Worm (Caenorhabditis elegans) whole organism, L1 larva: ENCODE results near the gene T25D3.4.
A peak's percentile ranks its signal among the peaks of the same experiment; 100 is the strongest.

Source experiments
- C16A3.4 ChIP-seq: fragments of 150-350 bp; optimal IDR thresholded peaks from 2 replicates; lab custom pipeline; 2014; ENCODE audit warnings: missing biosample characterization, missing genetic modification characterization
- aha-1 ChIP-seq: fragments of 150-350 bp; optimal IDR thresholded peaks from 2 replicates; lab custom pipeline; 2014; ENCODE audit warnings: missing biosample characterization, missing genetic modification characterization
- aly-2 ChIP-seq: fragments of 150-350 bp; optimal IDR thresholded peaks from 2 replicates; lab custom pipeline; 2014; ENCODE audit warnings: missing biosample characterization, missing genetic modification characterization
- ama-1 ChIP-seq: fragments of 150-350 bp; optimal IDR thresholded peaks from 2 replicates; lab custom pipeline; 2014
- blmp-1 ChIP-seq: fragments of 150-350 bp; optimal IDR thresholded peaks from 2 replicates; lab custom pipeline; 2014; ENCODE audit warnings: missing biosample characterization, missing genetic modification characterization
- ceh-8 ChIP-seq: fragments of 200-800 bp; sonication (Bioruptor generic); optimal IDR thresholded peaks from 2 replicates; lab custom pipeline; 2018; ENCODE audit warnings: mild to moderate bottlenecking, missing genetic modification characterization, moderate library complexity, missing compliant biosample characterization
- ceh-82 ChIP-seq, 3 experiments: fragments of 150-350 bp in 1 of 3; sonication (generic microtip) in 2 of 3; optimal IDR thresholded peaks; 2 replicates each; lab custom pipeline; 2014 to 2017; ENCODE audit warnings: missing biosample characterization in 3 of 3, missing genetic modification characterization in 3 of 3
- efl-1 ChIP-seq, 4 experiments: fragments of 150-350 bp; optimal IDR thresholded peaks in 3 of 4; peaks in 1 of 4; 1 replicate in 1 of 4; 2 replicates in 3 of 4; lab custom pipeline; 2014; ENCODE audit warnings: missing biosample characterization in 2 of 4, missing genetic modification characterization in 2 of 4, missing genetic modification reagents in 2 of 4
- efl-3 ChIP-seq: fragments of 200-800 bp; sonication (Bioruptor generic); optimal IDR thresholded peaks from 2 replicates; lab custom pipeline; 2018; ENCODE audit warnings: mild to moderate bottlenecking, missing genetic modification characterization, missing compliant biosample characterization
- egl-27 ChIP-seq, 2 experiments: fragments of 150-350 bp in 1 of 2; sonication (generic microtip); optimal IDR thresholded peaks; 3 replicates each; lab custom pipeline; 2017 to 2018; ENCODE audit warnings: missing biosample characterization in 2 of 2, missing genetic modification characterization in 2 of 2, missing genetic modification reagents in 2 of 2
- elt-2 ChIP-seq: sonication (generic microtip); optimal IDR thresholded peaks from 2 replicates; lab custom pipeline; 2016; ENCODE audit warnings: missing genetic modification characterization, mild to moderate bottlenecking, inconsistent platforms, missing compliant biosample characterization, missing genetic modification reagents
- elt-3 ChIP-seq, 6 experiments: fragments of 150-350 bp in 1 of 6; sonication (generic microtip); optimal IDR thresholded peaks; 2 replicates each; lab custom pipeline; 2017 to 2018; ENCODE audit warnings: missing biosample characterization in 6 of 6, missing genetic modification characterization in 6 of 6, inconsistent platforms in 1 of 6
- ets-5 ChIP-seq: fragments of 200-800 bp; sonication (Bioruptor generic); IDR thresholded peaks from 2 replicates; pipeline ENCODE4 v1.3.6; 2022; ENCODE audit warnings: missing genetic modification characterization, missing compliant biosample characterization
- fkh-10 ChIP-seq: sonication (generic microtip); optimal IDR thresholded peaks from 2 replicates; lab custom pipeline; 2017; ENCODE audit warnings: missing biosample characterization, missing genetic modification reagents, missing genetic modification characterization
- fos-1 ChIP-seq: fragments of 150-350 bp; optimal IDR thresholded peaks from 2 replicates; lab custom pipeline; 2014; ENCODE audit warnings: missing biosample characterization, missing genetic modification characterization
- lin-13 ChIP-seq: fragments of 150-350 bp; optimal IDR thresholded peaks from 2 replicates; lab custom pipeline; 2014; ENCODE audit warnings: missing biosample characterization, missing genetic modification reagents, missing genetic modification characterization
- lin-14 ChIP-seq: fragments of 200-800 bp; sonication (Bioruptor generic); optimal IDR thresholded peaks from 2 replicates; lab custom pipeline; 2018; ENCODE audit warnings: mild to moderate bottlenecking, missing genetic modification characterization, moderate library complexity, missing compliant biosample characterization
- lin-15B ChIP-seq: fragments of 150-350 bp; sonication (generic microtip); optimal IDR thresholded peaks from 3 replicates; lab custom pipeline; 2014; ENCODE audit warnings: missing biosample characterization, missing genetic modification characterization
- mab-9 ChIP-seq: fragments of 200-800 bp; sonication (Bioruptor generic); IDR thresholded peaks from 2 replicates; pipeline ENCODE4 v1.3.6; 2022; ENCODE audit warnings: missing genetic modification reagents, missing genetic modification characterization, missing compliant biosample characterization
- nhr-20 ChIP-seq: sonication (generic microtip); optimal IDR thresholded peaks from 2 replicates; lab custom pipeline; 2016; ENCODE audit warnings: mild to moderate bottlenecking, missing genetic modification characterization, missing compliant biosample characterization
- nhr-47 ChIP-seq: sonication (generic microtip); optimal IDR thresholded peaks from 2 replicates; lab custom pipeline; 2016; ENCODE audit warnings: mild to moderate bottlenecking, missing genetic modification characterization, moderate library complexity, missing compliant biosample characterization
- nhr-71 ChIP-seq: sonication (generic microtip); optimal IDR thresholded peaks from 2 replicates; lab custom pipeline; 2016; ENCODE audit warnings: mild to moderate bottlenecking, missing genetic modification characterization, moderate library complexity, missing compliant biosample characterization
- nhr-84 ChIP-seq: sonication (generic microtip); optimal IDR thresholded peaks from 2 replicates; lab custom pipeline; 2017; ENCODE audit warnings: missing biosample characterization, missing genetic modification characterization
- pag-3 ChIP-seq: sonication (generic microtip); optimal IDR thresholded peaks from 2 replicates; lab custom pipeline; 2017; ENCODE audit warnings: missing genetic modification characterization, mild to moderate bottlenecking, missing compliant biosample characterization, antibody characterized with exemption, borderline replicate concordance; ENCODE audit not compliant: insufficient read depth
- snu-23 ChIP-seq: sonication (generic microtip); optimal IDR thresholded peaks from 2 replicates; lab custom pipeline; 2016; ENCODE audit warnings: missing genetic modification characterization, missing compliant biosample characterization
- sptf-1 ChIP-seq: fragments of 150-350 bp; optimal IDR thresholded peaks from 2 replicates; lab custom pipeline; 2014; ENCODE audit warnings: missing biosample characterization, missing genetic modification characterization
- swsn-7 ChIP-seq: sonication (generic microtip); optimal IDR thresholded peaks from 2 replicates; lab custom pipeline; 2016; ENCODE audit warnings: missing genetic modification characterization, missing compliant biosample characterization
- tbx-2 ChIP-seq: sonication (generic microtip); optimal IDR thresholded peaks from 2 replicates; lab custom pipeline; 2016; ENCODE audit warnings: missing genetic modification characterization, missing compliant biosample characterization
- tlp-1 ChIP-seq: fragments of 150-350 bp; optimal IDR thresholded peaks from 2 replicates; lab custom pipeline; 2014; ENCODE audit warnings: missing biosample characterization, missing genetic modification characterization
- unc-130 ChIP-seq: fragments of 150-350 bp; optimal IDR thresholded peaks from 2 replicates; lab custom pipeline; 2017; ENCODE audit warnings: missing biosample characterization, missing genetic modification characterization, inconsistent platforms
- unc-30 ChIP-seq: sonication (generic microtip); optimal IDR thresholded peaks from 2 replicates; lab custom pipeline; 2017; ENCODE audit warnings: missing biosample characterization, missing genetic modification characterization

T25D3.4 gene

ce11 chrII:176622-177021 lies 29.6 kb downstream of the T25D3.4 start (continued):
- peak; percentile 11 for TF ChIP-seq nhr-71 (tag; lab: Kevin White, UChicago)
- no peak for TF ChIP-seq lin-13
- TF ChIP-seq C16A3.4 (tag; lab: Kevin White, UChicago) = no peak
- TF ChIP-seq sptf-1 = no peak
- TF ChIP-seq tbx-2 = no peak
- no peak for TF ChIP-seq fos-1 (tag; lab: Kevin White, UChicago)
- no peak for TF ChIP-seq elt-2 (tag; lab: Kevin White, UChicago)
- peak; percentile 31 for TF ChIP-seq nhr-20 (tag; lab: Kevin White, UChicago)
- no peak for TF ChIP-seq unc-130 (tag; lab: Kevin White, UChicago)
- TF ChIP-seq nhr-47 = no peak
- no peak for TF ChIP-seq efl-3 (GFP tag; lab: Kevin White, UChicago)
- TF ChIP-seq elt-3 (tag; optimal IDR thresholded peaks at IDR 0.05; lab: Kevin White, UChicago) = peak in 1 of 6 experiments; percentile 8

ce11 chrII:178146-178545 lies 31.1 kb downstream of the T25D3.4 start:
- TF ChIP-seq ceh-82 (tag; optimal IDR thresholded peaks at IDR 0.05; lab: Kevin White, UChicago) (no peak), efl-1 (optimal IDR thresholded peaks at IDR 0.05; lab: Kevin White, UChicago) (no peak), efl-1 (GFP tag; optimal IDR thresholded peaks at IDR 0.05 in 1 of 2; lab: Kevin White, UChicago) (peak in 1 of 2 experiments; percentile 54), blmp-1 (tag; lab: Kevin White, UChicago) (peak; percentile 80)

- TF ChIP-seq lin-14 = no peak
- no peak for TF ChIP-seq snu-23 (GFP tag; lab: Kevin White, UChicago)
- TF ChIP-seq swsn-7 = no peak
- TF ChIP-seq unc-30 (tag; lab: Kevin White, UChicago) = no peak
- TF ChIP-seq ceh-8 (GFP tag; lab: Kevin White, UChicago) = no peak
- no peak for TF ChIP-seq fos-1 (tag; lab: Kevin White, UChicago)
- no peak for TF ChIP-seq ama-1 (lab: Kevin White, UChicago)
- no peak for TF ChIP-seq mab-9 (GFP tag; lab: Robert Waterston, UW)
- TF ChIP-seq efl-3 (GFP tag; lab: Kevin White, UChicago) = no peak
Observed at ce11 chrII:178993-179392, 32.0 kb downstream of the T25D3.4 start, which contains the start of gene T01D1.4. T01D1.4 (minus strand) TSS chrII:179093.

ce11 chrII:186504-186903 lies 39.5 kb downstream of the T25D3.4 start, which contains the start of gene T01D1.8:
T01D1.8 (plus strand) TSS chrII:186739.
- TF ChIP-seq ets-5 (no peak), blmp-1 (tag; lab: Kevin White, UChicago) (peak; percentile 66), egl-27 (tag; optimal IDR thresholded peaks at IDR 0.05; lab: Kevin White, UChicago) (no peak), fkh-10 (no peak), pag-3 (tag; lab: Kevin White, UChicago) (no peak), aha-1 (tag; lab: Kevin White, UChicago) (no peak), aly-2 (tag; lab: Kevin White, UChicago) (no peak), tlp-1 (tag; lab: Kevin White, UChicago) (no peak)

ce11 chrII:188967-189366 lies 41.9 kb downstream of the T25D3.4 start, which contains the start of gene T01D1.5:
T01D1.5 (minus strand) TSS chrII:189067.
- TF ChIP-seq nhr-84 (tag; lab: Kevin White, UChicago) (no peak), efl-1 (optimal IDR thresholded peaks at IDR 0.05; lab: Kevin White, UChicago) (no peak), efl-1 (GFP tag; optimal IDR thresholded peaks at IDR 0.05 in 1 of 2; lab: Kevin White, UChicago) (peak in 1 of 2 experiments; percentile 6)
- TF ChIP-seq, all 84 proteins: peak for 1

ce11 chrII:192584-192983 lies 45.6 kb downstream of the T25D3.4 start:
- TF ChIP-seq lin-15B (tag; lab: Kevin White, UChicago) = no peak
